Fruit fly (Drosophila melanogaster) whole organism, pupa: ENCODE results near the gene CG31368.
A peak's percentile ranks its signal among the peaks of the same experiment; 100 is the strongest.

ENCODE experiments used
- CG10348 ChIP-seq: fragments of 200-800 bp; sonication (Bioruptor generic); IDR thresholded peaks from 2 replicates; pipeline ENCODE4 v1.3.6; 2022; ENCODE audit warnings: missing biosample characterization, missing genetic modification characterization
- CG12605 ChIP-seq: fragments of 200-800 bp; sonication (Bioruptor generic); IDR thresholded peaks from 2 replicates; pipeline ENCODE4 v1.3.6; 2022; ENCODE audit warnings: missing biosample characterization, missing genetic modification characterization
- CG13204 ChIP-seq: fragments of 200-800 bp; sonication (Bioruptor generic); optimal IDR thresholded peaks from 2 replicates; lab custom pipeline; 2018; ENCODE audit warnings: missing biosample characterization, mild to moderate bottlenecking, missing genetic modification characterization, moderate library complexity
- CG14655 ChIP-seq: fragments of 200-800 bp; sonication (Bioruptor generic); optimal IDR thresholded peaks from 3 replicates; lab custom pipeline; 2017; ENCODE audit warnings: mild to moderate bottlenecking, missing biosample characterization, missing genetic modification reagents, missing genetic modification characterization
- CG15710 ChIP-seq: fragments of 200-800 bp; sonication (Bioruptor generic); optimal IDR thresholded peaks from 2 replicates; lab custom pipeline; 2018; ENCODE audit warnings: missing biosample characterization, mild to moderate bottlenecking, missing genetic modification characterization, moderate library complexity
- CG17806 ChIP-seq: fragments of 200-800 bp; sonication (Bioruptor generic); optimal IDR thresholded peaks from 2 replicates; lab custom pipeline; 2018; ENCODE audit warnings: missing biosample characterization, mild to moderate bottlenecking, missing genetic modification characterization, moderate library complexity
- CG32121 ChIP-seq: fragments of 200-800 bp; sonication (Bioruptor generic); IDR thresholded peaks from 2 replicates; pipeline ENCODE4 v1.3.6; 2022; ENCODE audit warnings: missing biosample characterization, missing genetic modification characterization
- CG34367 ChIP-seq: fragments of 200-800 bp; sonication (Bioruptor generic); optimal IDR thresholded peaks from 2 replicates; lab custom pipeline; 2018; ENCODE audit warnings: missing biosample characterization, mild to moderate bottlenecking, missing genetic modification characterization
- CG4496 ChIP-seq: fragments of 200-800 bp; sonication (Bioruptor generic); IDR thresholded peaks from 3 replicates; pipeline ENCODE4 v1.3.6; 2022; ENCODE audit warnings: missing biosample characterization, missing genetic modification characterization
- CG8159 ChIP-seq: fragments of 200-800 bp; sonication (Bioruptor generic); optimal IDR thresholded peaks from 3 replicates; lab custom pipeline; 2018; ENCODE audit warnings: missing biosample characterization, mild to moderate bottlenecking, missing genetic modification characterization, moderate library complexity
- CG8301 ChIP-seq: fragments of 200-800 bp; sonication (Bioruptor generic); optimal IDR thresholded peaks from 2 replicates; lab custom pipeline; 2018; ENCODE audit warnings: missing biosample characterization, mild to moderate bottlenecking, missing genetic modification characterization
- CG9948 ChIP-seq: fragments of 200-800 bp; sonication (Bioruptor generic); optimal IDR thresholded peaks from 2 replicates; lab custom pipeline; 2018; ENCODE audit warnings: missing biosample characterization, mild to moderate bottlenecking, missing genetic modification characterization, moderate library complexity
- D1 ChIP-seq: fragments of 200-800 bp; sonication (Bioruptor generic); optimal IDR thresholded peaks from 2 replicates; lab custom pipeline; 2018; ENCODE audit warnings: missing biosample characterization, mild to moderate bottlenecking, missing genetic modification characterization, moderate library complexity
- EcR ChIP-seq: fragments of 200-800 bp; sonication (Bioruptor generic); optimal IDR thresholded peaks from 3 replicates; lab custom pipeline; 2019; ENCODE audit warnings: missing biosample characterization, missing genetic modification characterization, mild to moderate bottlenecking, moderate library complexity, missing genetic modification reagents
- Ets98B ChIP-seq: fragments of 200-800 bp; sonication (Bioruptor generic); IDR thresholded peaks from 2 replicates; pipeline ENCODE4 v1.3.6; 2022; ENCODE audit warnings: missing biosample characterization, missing genetic modification characterization
- Pif1A ChIP-seq: fragments of 200-800 bp; sonication (Bioruptor generic); optimal IDR thresholded peaks from 3 replicates; lab custom pipeline; 2016; ENCODE audit warnings: missing biosample characterization, missing genetic modification characterization
- Pif1B ChIP-seq: fragments of 200-800 bp; sonication (Bioruptor generic); optimal IDR thresholded peaks from 3 replicates; lab custom pipeline; 2016; ENCODE audit warnings: missing biosample characterization, missing genetic modification characterization
- Snoo ChIP-seq: fragments of 200-800 bp; sonication (Bioruptor generic); optimal IDR thresholded peaks from 3 replicates; lab custom pipeline; 2017; ENCODE audit warnings: missing biosample characterization, mild to moderate bottlenecking, missing genetic modification characterization, inconsistent platforms
- fd96Ca ChIP-seq: fragments of 200-800 bp; sonication (Bioruptor generic); IDR thresholded peaks from 3 replicates; pipeline ENCODE4 v1.3.6; 2022; ENCODE audit warnings: missing biosample characterization, missing genetic modification characterization
- gl ChIP-seq: fragments of 200-800 bp; sonication (Bioruptor generic); optimal IDR thresholded peaks from 2 replicates; lab custom pipeline; 2018; ENCODE audit warnings: missing biosample characterization, mild to moderate bottlenecking, missing genetic modification characterization
- rn ChIP-seq: fragments of 200-800 bp; sonication (Bioruptor generic); IDR thresholded peaks from 2 replicates; pipeline ENCODE4 v1.3.6; 2022; ENCODE audit warnings: missing biosample characterization, missing genetic modification characterization

CG31368 gene

DNA sequence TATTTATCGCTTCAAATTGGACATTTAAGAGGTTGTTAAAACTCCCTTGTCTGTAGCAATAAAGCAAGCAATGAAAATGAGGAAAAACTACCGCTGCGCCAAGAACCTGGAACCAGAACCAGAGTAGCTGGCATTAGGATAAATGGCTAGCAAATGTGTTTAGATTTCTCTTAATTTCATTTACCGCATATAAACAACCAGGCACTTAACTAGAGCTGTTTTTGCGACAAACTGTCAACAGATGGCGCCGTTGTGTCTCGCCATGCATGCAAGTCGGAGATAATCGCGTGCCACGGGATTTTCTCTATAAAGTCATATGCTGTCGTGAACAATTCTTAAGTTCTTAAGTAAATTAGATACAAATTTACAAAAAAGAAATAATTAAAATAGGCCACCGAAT, 51.3 kb downstream of the CG31368 start:
- TF ChIP-seq CG17806 (tag; lab: Kevin White, UChicago) (no peak), Pif1A (GFP tag; lab: Kevin White, UChicago) (no peak), fd96Ca (GFP tag; lab: Robert Waterston, UW) (no peak), CG14655 (no peak), gl (tag; lab: Kevin White, UChicago) (no peak), CG12605 (no peak), D1 (tag; lab: Kevin White, UChicago) (no peak), CG8159 (tag; lab: Kevin White, UChicago) (no peak), CG13204 (GFP tag; lab: Kevin White, UChicago) (no peak)

DNA sequence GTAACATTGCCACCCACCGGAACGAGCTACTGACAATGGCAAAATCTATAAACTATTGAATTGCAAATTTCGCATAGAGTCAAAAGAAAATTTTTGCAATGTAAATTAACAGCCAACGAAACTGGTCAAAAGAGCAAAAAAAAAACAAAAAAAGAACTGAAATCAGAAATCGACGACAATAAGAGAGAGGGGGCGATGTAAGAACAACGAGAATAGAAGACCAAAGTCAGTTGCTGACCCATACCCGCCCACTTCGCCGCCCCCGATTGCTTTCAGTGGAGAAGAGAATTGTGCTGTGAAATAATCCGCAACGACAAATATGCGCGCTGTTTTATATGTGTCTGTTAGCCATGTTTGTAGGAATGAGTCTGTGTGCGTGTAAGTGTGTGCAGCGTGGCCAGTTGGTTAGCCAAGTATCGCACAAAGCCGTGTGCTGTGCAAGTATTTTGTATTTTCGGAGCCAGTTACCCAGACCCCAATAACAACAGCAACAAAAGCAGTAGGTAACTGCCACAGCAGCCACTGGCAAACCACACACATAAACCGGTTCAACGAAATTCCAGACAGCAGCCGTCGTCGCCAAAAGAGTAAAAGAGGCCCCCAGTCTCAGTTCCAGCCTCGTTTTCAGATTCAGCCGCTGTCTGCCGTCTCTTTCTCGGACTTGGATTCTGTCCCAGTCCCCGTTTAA, 55.0 kb downstream of the CG31368 start:
- TF ChIP-seq Pif1A (GFP tag; lab: Kevin White, UChicago) (peak; percentile 10), CG8159 (tag; lab: Kevin White, UChicago) (peak; percentile 58), Snoo (tag; lab: Kevin White, UChicago) (no peak), CG15710 (tag; lab: Kevin White, UChicago) (peak; percentile 18), CG8301 (peak; percentile 51), CG17806 (tag; lab: Kevin White, UChicago) (peak; percentile 69), EcR (peak; percentile 64), CG32121 (peak; percentile 57), CG9948 (tag; lab: Kevin White, UChicago) (peak; percentile 34), Ets98B (GFP tag; lab: Robert Waterston, UW) (peak; percentile 72), fd96Ca (GFP tag; lab: Robert Waterston, UW) (peak; percentile 88), gl (tag; lab: Kevin White, UChicago) (no peak), CG13204 (GFP tag; lab: Kevin White, UChicago) (peak; percentile 60), D1 (tag; lab: Kevin White, UChicago) (peak; percentile 7), CG4496 (GFP tag; lab: Robert Waterston, UW) (peak; percentile 75), Pif1B (GFP tag; lab: Kevin White, UChicago) (peak; percentile 12), rn (GFP tag; lab: Robert Waterston, UW) (peak; percentile 65), CG10348 (GFP tag; lab: Robert Waterston, UW) (no peak), CG14655 (peak; percentile 64), CG12605 (peak; percentile 57; the same call in 1 of the 2 replicates), CG34367 (tag; lab: Kevin White, UChicago) (no peak)
- TF ChIP-seq, all 21 proteins: peak for 17

DNA sequence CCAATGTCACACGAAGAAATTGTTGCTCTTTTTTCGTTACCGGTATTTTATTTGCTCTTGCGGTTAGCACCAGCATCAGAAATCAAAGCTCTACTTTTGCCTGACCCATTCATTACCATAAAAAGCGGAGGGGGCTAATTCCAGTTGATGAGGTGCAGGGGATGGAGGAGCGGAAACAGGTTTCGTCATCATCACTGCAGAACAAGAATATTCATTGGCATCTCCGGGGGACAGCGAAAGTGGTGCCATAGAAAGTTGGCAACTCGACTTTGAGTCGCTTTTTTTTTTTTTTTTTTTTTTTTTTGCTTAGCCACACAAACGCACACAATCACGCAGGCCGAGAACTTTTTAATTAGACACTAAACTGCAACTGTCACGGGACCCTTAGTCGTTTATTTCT, 58.5 kb downstream of the CG31368 start:
- TF ChIP-seq CG14655 (peak; percentile 17), CG32121 (no peak), CG15710 (tag; lab: Kevin White, UChicago) (no peak), CG8301 (no peak)
